Worm (Caenorhabditis elegans): Measurements from ENCODE around the gene tyra-3.

ce11 chrX:4972039-4972581 is 24.3 kb downstream of the tyra-3 start:
- TF ChIP-seq him-1 (tag; optimal IDR thresholded peaks at IDR 0.05), result no peak
- no peak for TF ChIP-seq W03F9.2 (tag; optimal IDR thresholded peaks at IDR 0.05)
- no peak for TF ChIP-seq dao-5 (tag; optimal IDR thresholded peaks at IDR 0.05)
